Worm (Caenorhabditis elegans): ENCODE measurements around the gene scl-18.

- TF ChIP-seq akir-1 (GFP tag; optimal IDR thresholded peaks at IDR 0.05): no peak
- no peak for TF ChIP-seq madf-3 (GFP tag; IDR thresholded peaks at IDR 0.05)
Measured at ce11 chrIV:11743813-11744212, 10.4 kb downstream of the scl-18 start.

Measured in whole organism, young adult.